Fruit fly (Drosophila melanogaster): ENCODE data around the gene S6k.

S6k gene

DNA sequence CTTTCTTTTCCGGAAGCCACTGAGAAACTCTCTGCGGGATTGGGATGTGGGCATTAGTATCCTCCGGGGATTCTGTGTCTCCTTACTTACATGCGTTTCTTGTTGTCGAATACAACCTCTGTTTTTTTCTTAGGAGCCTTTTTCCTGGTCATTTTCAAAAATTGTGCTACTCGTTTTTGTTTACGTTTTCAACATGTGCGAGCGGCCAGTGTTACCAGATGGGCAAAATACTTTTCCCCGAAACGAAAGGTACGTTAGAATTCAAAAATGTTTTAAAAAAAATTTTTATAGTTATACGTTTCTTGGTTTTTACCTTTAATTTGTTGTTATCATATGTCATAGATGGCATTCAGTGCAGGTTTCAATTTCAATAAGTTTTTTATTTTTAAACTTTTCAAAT is 33.6 kb downstream of the S6k start, which contains the start of gene vito:
Gene vito (minus strand): TSS at position 220 of the 400 bp plus-strand sequence.
- no peak for TF ChIP-seq CG17801 (GFP tag; optimal IDR thresholded peaks at IDR 0.05; ENCODE audit: partially characterized antibody)

DNA sequence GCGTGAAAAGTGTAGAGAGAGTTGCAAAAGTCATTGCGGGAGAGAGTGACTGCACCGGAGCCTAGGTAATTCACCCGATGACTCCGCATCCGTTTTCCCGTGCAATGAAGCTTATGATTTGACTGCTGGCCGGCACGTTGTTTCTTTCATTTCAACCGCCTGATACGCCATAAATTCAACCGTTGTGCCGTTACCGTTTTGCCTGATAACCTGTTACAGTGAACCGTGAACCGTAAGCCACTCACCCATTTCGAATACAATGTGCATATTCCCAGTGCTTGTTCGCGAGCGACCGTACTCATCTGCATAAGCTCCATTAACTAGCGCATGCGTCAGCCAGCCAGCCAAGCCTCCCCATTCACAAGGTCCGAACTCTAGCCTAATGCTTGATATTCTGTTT is 35.9 kb downstream of the S6k start:
- TF ChIP-seq CG17801 (GFP tag; optimal IDR thresholded peaks at IDR 0.05; ENCODE audit: partially characterized antibody): no peak

DNA sequence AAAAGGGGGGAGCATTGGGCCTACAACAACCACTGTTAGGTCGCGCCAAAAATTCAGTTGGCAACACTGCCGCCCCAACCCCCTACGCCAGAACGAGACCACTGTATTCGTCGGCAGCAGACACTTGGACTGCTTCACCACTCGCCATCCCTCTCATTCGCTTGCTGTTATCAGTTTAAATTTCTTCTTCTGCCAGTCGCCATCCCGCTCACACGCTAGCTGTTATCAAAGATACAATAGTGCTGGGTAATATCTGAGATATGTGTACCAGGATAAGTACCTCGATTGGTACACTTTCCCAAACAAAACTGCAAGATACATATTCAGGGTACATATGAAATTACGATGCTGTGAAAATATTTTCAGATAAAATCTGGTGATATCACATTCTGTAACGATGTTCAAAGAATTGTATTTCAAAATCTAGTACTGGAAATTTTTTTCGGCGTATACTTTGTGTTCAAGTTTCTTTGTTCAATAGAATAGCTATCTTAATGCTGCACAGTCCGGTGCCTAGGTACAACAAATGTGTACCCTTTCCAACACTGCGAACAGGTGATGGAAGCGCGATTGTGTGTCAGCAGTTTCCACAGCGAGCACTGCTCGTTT is 39.8 kb downstream of the S6k start:
- peak; percentile 90 for TF ChIP-seq CG17801 (GFP tag; optimal IDR thresholded peaks at IDR 0.05; ENCODE audit: partially characterized antibody)

- TF ChIP-seq CG17801 (GFP tag; optimal IDR thresholded peaks at IDR 0.05; ENCODE audit: partially characterized antibody): peak; percentile 58
Measured at dm6 chr3L:5770113-5770798, 40.5 kb downstream of the S6k start.

DNA sequence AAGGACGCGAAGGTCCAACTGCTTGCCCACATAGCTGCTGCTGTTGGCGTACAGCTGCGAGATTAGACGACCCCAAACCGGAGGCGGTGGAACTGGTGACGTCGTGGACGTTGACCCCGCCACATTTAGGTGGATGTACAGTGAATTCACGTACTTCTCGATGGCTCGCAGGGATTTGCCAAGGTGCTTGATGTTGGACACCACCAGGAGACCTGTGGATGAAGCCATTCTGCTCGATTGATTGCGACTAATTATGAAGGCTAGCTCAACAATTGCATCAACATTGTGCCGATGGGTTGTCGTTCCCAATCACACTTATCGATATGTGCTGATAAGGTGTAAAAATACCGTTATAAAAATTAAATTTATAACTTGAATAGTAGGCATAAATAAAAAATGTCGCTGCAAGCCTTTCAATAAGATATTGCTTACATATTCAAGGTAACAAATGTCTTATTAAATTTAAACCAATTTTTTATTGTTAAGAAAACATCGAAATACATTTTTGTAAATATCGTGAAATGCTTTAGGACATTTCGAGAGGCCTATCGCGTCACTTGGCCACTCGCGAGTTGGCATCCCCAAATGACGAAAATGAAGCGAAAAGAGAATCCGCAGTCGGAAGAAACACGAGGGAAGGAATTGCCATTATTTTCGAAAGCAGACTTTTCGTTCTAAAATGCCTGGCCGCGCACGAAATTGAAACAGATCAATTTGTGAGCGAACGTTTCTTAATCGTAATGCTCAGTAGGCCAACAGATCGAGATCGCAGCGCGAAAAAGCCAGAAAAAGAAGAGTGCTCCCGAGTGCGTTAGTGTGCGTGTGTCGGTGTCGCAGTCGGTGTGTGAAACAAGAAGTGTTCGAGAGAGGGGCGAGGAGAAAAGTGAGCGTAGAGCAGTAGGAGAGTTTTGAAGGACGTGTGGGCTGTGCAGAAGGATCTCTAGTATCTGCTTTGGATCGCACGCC is 41.9 kb downstream of the S6k start, which contains the start of the genes Ppat-Dpck and scny:
Gene Ppat-Dpck (minus strand): TSS at position 263 of the 966 bp plus-strand sequence.
Gene scny (plus strand): TSS at position 471 of the 966 bp plus-strand sequence.
- TF ChIP-seq CG17801 (GFP tag; optimal IDR thresholded peaks at IDR 0.05; ENCODE audit: partially characterized antibody): peak; percentile 35

dm6 chr3L:5765844-5766200 is 44.9 kb downstream of the S6k start, which contains the start of gene Txl:
Gene Txl, plus strand, starts transcription at chr3L:5765846.
- no peak for TF ChIP-seq CG17801 (GFP tag; optimal IDR thresholded peaks at IDR 0.05; ENCODE audit: partially characterized antibody)

dm6 chr3L:5764922-5765843 is 45.5 kb downstream of the S6k start, which contains the start of gene CG10576:
Gene CG10576, minus strand, starts transcription at chr3L:5765702.
- no peak for TF ChIP-seq CG17801 (GFP tag; optimal IDR thresholded peaks at IDR 0.05; ENCODE audit: partially characterized antibody)

- no peak for TF ChIP-seq CG17801 (GFP tag; optimal IDR thresholded peaks at IDR 0.05; ENCODE audit: partially characterized antibody)
Measured at dm6 chr3L:5753605-5754365, 56.9 kb downstream of the S6k start.

DNA sequence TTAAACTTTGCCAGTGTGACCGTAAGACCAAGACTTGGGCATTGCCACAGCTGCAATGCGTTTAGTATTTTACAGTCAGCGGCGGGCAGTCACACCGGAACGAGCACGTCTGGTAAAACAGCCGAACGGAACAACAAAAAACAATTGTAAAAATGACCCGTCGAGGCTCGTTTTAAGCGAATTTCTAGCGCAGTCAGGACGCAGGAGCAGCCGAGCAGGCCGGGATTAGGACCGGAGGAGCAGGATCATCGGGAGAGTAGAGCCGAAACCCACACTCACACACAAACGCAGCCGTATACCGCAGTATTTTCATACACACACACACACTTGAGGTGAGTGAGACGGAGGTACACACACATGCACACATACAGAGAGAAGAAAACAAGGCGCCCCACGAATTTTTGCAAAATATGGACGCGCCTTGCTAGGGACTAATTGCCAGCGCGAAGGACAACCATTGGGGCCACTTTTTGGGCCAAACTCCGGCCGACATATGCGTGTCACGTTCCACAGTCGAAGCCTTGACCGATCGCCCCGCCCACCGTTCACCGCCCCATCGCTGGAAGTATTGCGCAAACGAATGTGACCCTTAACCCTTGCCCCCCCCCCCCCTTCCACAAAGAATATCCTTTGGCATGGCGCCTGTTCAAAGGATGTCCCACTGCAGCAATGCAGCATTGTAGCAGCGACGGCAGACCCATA is 57.7 kb downstream of the S6k start, which contains the start of gene Usp47:
Gene Usp47 (plus strand): TSS at position 71 of the 702 bp plus-strand sequence.
- peak; percentile 51 for TF ChIP-seq CG17801 (GFP tag; optimal IDR thresholded peaks at IDR 0.05; ENCODE audit: partially characterized antibody)

- TF ChIP-seq CG17801 (GFP tag; optimal IDR thresholded peaks at IDR 0.05; ENCODE audit: partially characterized antibody): peak; percentile 77
Measured at dm6 chr3L:5751740-5752579, 58.8 kb downstream of the S6k start, which contains the start of gene DnaJ-1. Gene DnaJ-1, minus strand, starts transcription at chr3L:5752189.

- no peak for TF ChIP-seq CG17801 (GFP tag; optimal IDR thresholded peaks at IDR 0.05; ENCODE audit: partially characterized antibody)
Measured at dm6 chr3L:5751417-5751739, 59.4 kb downstream of the S6k start.

Measured in ovary, adult (tissue).